Worm (Caenorhabditis elegans): ENCODE measurements around the gene F14F8.8.

F14F8.8 gene

DNA sequence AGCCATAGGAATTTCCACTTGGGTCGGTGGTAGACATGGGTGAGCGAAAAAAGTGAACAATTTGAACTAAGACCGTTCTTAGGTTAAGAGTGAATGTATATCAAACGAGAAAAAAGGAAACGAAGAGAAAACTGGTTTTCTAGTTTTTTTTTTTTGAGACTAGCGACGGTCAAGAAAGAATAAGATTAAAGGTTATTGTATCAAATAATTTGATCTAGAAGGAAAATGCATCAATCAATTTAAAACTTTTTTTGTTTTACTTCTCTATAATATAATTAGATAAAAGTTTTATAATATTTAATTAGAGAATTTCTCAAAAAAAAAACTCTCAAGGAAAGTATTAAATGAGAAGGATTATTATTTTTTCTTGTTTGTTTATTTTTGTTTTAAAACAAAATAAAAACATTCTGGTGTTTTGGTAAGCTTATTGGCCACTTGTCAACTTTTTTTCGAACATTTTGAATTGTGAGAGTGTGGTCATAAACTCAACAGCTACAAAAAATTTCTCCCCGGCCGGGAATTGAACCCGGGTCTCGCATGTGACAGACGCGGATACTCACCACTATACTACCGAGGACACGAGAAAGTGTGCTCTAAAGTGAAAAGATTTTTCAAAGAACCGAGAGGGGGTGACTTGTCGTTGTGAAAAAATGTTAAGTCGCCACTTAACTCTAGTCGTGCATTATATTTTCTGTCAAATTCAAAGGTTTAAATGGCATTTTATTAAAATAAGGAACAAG lies 26.7 kb downstream of the F14F8.8 start, which contains the start of gene W06G6.17:
TSS of gene W06G6.17 (minus strand) at position 51 of the 740 bp plus-strand sequence.
- TF ChIP-seq him-1 (tag; optimal IDR thresholded peaks at IDR 0.05) = no peak
- TF ChIP-seq dao-5 (tag; optimal IDR thresholded peaks at IDR 0.05) = no peak
- TF ChIP-seq W03F9.2 (tag; optimal IDR thresholded peaks at IDR 0.05) = no peak

DNA sequence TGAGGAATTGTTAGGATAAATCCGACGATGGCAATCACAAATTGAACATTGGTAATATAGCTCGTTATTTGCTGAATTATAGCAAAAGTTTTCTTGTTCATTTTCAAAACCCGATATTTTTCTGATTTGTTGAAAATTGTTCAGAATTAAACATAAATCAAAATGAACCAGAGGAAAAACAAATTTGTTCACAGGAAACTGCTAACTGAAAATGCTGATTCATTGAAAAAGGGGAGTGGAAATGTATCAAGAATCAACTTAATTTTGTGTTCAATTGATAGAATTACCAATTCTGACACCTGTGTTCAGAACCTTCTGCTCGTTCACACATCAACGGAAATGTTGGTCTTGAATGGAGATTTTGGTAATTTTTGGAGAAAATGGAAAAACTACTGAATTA lies 28.5 kb downstream of the F14F8.8 start, which contains the start of gene srw-77:
TSS of gene srw-77 (minus strand) at position 101 of the 400 bp plus-strand sequence.
- TF ChIP-seq him-1 (tag; optimal IDR thresholded peaks at IDR 0.05) = no peak
- TF ChIP-seq dao-5 (tag; optimal IDR thresholded peaks at IDR 0.05) = no peak
- TF ChIP-seq W03F9.2 (tag; optimal IDR thresholded peaks at IDR 0.05) = no peak

DNA sequence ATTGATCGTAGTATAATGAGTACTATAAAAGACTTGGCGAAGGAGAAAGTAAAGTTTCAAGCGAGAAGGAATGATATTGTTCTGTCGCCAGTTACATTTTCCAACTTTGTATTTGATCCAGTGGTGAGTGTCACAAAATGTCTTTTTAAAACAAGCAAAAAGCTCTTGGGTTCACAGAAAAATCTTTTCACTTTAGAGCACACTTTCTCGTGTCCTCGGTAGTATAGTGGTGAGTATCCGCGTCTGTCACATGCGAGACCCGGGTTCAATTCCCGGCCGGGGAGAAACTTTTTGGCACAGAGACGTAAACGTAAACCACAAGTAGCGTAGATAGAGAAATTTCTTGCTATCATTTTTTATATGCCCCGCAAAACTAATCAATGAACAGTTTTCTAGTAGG lies 31.7 kb downstream of the F14F8.8 start:
- TF ChIP-seq dao-5 (tag; optimal IDR thresholded peaks at IDR 0.05) (no peak), W03F9.2 (tag; optimal IDR thresholded peaks at IDR 0.05) (no peak), him-1 (tag; optimal IDR thresholded peaks at IDR 0.05) (no peak)

DNA sequence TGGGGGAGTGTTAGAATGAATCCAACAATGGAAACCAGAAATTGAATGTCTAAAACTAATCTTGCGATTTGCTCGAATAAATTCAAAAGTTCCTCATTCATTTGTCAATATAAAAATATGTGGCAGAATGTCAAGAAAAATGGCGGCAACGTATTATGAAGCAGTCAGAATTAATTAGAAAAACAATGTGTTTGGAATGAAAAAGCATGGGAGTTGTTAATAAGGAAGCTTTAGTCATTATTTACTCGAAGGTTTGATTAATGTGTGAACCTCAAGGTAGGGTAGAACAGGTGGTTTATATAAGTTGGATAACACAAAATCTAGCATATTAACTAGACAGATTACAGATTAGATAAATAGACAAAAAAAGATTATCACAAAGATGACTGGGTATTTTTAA lies 33.9 kb downstream of the F14F8.8 start, which contains the start of gene srw-76:
TSS of gene srw-76 (minus strand) at position 101 of the 400 bp plus-strand sequence.
- TF ChIP-seq dao-5 (tag; optimal IDR thresholded peaks at IDR 0.05) (no peak), W03F9.2 (tag; optimal IDR thresholded peaks at IDR 0.05) (no peak), him-1 (tag; optimal IDR thresholded peaks at IDR 0.05) (no peak)

DNA sequence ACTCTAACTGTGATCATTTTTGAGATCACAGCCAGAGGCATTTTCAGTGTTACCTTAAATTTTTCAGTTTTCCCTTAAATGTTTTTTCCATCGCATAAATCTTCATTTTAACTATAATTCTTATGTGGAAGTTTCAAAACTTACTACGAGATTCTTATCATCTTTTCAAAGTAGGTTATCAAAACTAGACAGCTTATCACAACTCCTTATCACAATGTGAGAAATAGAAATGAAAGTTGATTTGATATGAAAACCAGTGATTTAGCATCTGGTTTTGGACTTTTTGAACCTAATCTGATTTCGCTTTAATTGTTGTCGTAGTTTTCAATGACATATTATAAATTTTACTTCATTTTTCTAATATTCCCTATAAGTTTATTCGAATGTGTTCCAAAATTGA lies 36.2 kb downstream of the F14F8.8 start, which contains the start of gene mltn-11:
TSS of gene mltn-11 (plus strand) at position 276 of the 400 bp plus-strand sequence.
- no peak for TF ChIP-seq W03F9.2 (tag; optimal IDR thresholded peaks at IDR 0.05)
- TF ChIP-seq dao-5 (tag; optimal IDR thresholded peaks at IDR 0.05) = no peak
- TF ChIP-seq him-1 (tag; optimal IDR thresholded peaks at IDR 0.05) = no peak

DNA sequence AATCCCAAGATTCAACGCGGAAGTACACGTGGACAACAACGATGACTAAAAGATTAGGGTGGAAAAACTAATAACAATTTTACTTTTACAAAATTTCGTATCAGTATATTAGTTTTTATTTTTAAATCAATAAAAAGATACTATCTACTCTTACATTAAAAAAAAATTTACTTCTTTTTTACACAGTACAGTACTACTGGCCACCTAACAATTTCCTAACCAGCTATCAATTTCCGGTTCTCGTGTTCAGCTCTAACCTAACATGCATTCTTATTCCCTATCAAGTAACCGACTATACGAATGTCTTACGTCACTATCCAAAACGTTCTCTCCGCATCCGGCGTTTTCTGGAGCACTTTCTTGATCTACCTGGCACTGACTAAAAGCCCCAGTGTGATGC lies 42.5 kb downstream of the F14F8.8 start, which contains the start of gene srd-21:
TSS of gene srd-21 (plus strand) at position 301 of the 400 bp plus-strand sequence.
- TF ChIP-seq dao-5 (tag; optimal IDR thresholded peaks at IDR 0.05) (no peak), him-1 (tag; optimal IDR thresholded peaks at IDR 0.05) (no peak), W03F9.2 (tag; optimal IDR thresholded peaks at IDR 0.05) (no peak)

DNA sequence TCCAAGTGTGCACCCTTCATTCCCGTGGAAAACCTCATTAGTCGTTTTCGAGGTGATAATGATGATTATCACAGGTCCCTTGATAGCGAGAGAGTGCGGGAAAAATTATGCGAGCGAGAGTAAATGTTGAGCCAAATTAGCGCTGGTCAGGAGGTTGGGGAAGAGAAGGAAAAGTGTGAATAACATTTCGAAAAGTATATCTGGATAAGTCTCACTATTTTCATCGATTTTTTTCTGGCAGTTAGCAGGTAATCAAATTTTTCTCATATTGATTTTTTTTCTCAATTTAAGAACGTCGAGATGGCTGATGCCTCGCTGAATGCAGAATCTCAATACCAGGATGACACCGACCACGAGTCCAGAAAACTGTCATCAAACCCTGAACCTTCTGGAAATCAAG lies 43.1 kb downstream of the F14F8.8 start, which contains the start of gene W06G6.2:
TSS of gene W06G6.2 (plus strand) at position 301 of the 400 bp plus-strand sequence.
- TF ChIP-seq him-1 (tag; optimal IDR thresholded peaks at IDR 0.05) (no peak), W03F9.2 (tag; optimal IDR thresholded peaks at IDR 0.05) (no peak), dao-5 (tag; optimal IDR thresholded peaks at IDR 0.05) (no peak)

DNA sequence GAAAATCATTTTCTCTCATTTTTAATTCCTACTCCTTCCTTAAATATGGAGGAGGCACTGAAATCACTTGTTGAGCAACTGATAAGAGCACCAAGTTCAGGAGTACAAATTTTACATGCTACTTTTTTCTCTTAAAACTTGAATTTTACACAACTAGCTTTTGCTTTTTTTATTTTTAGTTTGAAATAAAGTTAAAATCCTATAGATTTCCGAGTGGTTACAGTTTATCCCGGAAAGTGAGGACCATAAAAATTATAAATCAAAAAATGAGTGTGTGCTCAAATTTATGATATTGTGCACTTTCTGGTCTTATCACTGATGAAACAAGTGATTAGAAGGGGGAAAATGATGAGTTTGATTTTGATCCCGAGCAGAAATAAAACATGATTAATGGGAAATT lies 44.1 kb downstream of the F14F8.8 start, which contains the start of gene oac-53:
TSS of gene oac-53 (minus strand) at position 9 of the 400 bp plus-strand sequence.
- TF ChIP-seq him-1 (tag; optimal IDR thresholded peaks at IDR 0.05) (no peak), W03F9.2 (tag; optimal IDR thresholded peaks at IDR 0.05) (no peak), dao-5 (tag; optimal IDR thresholded peaks at IDR 0.05) (no peak)

DNA sequence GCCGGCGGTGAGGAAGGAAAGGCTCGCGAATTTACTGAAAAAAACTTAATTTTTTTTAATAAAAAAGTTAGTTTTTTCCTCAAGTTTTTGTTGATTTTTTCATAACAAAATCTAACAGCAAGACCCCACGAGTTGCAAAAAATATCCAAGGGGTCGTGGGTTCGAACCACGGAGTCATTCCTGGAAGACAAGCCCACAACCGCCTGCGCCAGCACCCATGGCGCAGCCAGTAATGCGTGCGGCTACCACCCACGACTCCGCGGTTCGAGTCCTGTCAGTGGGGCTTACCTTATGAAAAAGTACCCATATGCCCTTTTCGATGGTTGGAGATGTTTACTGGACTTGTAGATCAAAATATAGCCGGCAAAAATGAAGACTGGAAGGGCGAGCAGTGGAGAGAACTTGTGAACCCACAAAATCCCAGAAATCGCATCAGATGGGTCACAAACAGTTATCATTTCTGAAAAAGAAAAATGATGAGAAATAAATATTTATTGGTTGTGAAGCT lies 49.3 kb downstream of the F14F8.8 start, which contains the start of gene Y70C5A.2:
TSS of gene Y70C5A.2 (minus strand) at position 458 of the 508 bp plus-strand sequence.
- TF ChIP-seq W03F9.2 (tag; optimal IDR thresholded peaks at IDR 0.05) = no peak
- TF ChIP-seq dao-5 (tag; optimal IDR thresholded peaks at IDR 0.05) = no peak
- no peak for TF ChIP-seq him-1 (tag; optimal IDR thresholded peaks at IDR 0.05)

DNA sequence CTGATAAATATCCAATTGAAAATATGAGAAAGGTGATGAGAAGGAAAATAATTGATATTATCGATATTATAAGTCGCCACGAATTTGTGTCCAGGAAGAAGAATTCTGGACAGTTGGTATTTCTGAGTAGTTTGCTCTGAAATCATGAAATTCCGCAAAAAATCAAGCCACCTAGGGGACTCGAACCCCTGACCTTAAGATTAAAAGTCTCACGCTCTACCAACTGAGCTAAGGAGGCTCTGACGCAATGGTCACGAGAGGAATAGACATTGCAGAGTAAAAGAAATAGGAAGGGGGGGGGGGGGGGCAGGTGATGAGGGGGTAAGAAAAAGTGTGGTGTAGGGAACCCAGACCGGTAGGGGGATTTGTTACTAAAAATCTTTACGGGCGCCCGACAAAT lies 50.2 kb downstream of the F14F8.8 start:
- TF ChIP-seq dao-5 (tag; optimal IDR thresholded peaks at IDR 0.05) = no peak
- TF ChIP-seq W03F9.2 (tag; optimal IDR thresholded peaks at IDR 0.05) = no peak
- no peak for TF ChIP-seq him-1 (tag; optimal IDR thresholded peaks at IDR 0.05)
